Fruit fly (Drosophila melanogaster): ENCODE results near the gene Ubc4.

The Ubc4 gene

DNA sequence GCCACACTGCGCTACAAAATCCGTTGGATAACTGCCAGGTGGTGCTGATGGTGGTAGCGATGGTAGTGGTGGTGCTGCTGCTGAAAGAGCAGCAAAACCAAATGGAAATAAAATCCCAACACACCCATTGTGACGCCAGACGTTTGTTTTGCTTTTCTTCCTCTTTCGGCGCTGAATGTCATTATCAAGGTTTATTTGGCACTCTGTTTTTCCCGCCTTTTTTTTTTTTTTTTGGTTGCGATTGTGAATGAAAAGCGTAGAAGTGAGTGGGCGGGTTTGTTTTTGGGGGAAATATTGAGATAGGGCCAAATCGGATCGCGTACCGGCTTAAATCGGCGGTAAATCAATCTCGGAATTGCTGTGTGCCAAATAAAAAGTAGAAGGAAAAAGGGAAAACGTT is 20.9 kb upstream of the Ubc4 start:
- TF ChIP-seq svp (GFP tag), result peak; percentile 48
- TF ChIP-seq Gug (GFP tag; IDR thresholded peaks at IDR 0.05), result no peak

DNA sequence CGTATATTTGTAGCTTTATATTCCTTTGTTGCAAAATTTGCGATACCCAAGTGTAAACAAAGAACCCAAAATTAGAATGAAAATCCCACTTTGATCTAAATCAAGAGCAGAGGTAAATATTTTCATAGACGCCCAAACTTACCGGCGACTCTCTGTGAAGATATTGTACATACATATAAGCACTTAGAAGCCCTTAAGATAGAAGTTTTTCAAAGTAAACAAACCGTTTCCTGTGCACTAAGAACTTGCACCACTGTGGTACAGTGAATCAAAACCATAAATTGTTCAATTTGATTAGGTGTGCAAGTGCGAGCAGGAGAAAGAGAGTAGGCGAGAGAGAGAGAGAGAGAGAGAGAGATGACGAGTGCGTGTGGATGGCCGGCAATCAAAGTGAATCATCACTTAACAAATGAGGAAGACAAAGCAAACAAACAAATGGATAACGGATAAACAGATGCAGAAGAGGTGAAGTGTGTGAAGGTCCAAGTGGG is 20.1 kb upstream of the Ubc4 start:
- TF ChIP-seq CG8632 (GFP tag; optimal IDR thresholded peaks at IDR 0.05) (peak; percentile 22), OdsH (GFP tag; optimal IDR thresholded peaks at IDR 0.05) (no peak), dac (GFP tag; optimal IDR thresholded peaks at IDR 0.05) (no peak), vri (GFP tag; optimal IDR thresholded peaks at IDR 0.05) (peak; percentile 59), acj6 (GFP tag; optimal IDR thresholded peaks at IDR 0.05) (no peak), Hr4 (GFP tag; optimal IDR thresholded peaks at IDR 0.05) (peak; percentile 47), cyc (GFP tag; optimal IDR thresholded peaks at IDR 0.05) (no peak), CG9139 (GFP tag; optimal IDR thresholded peaks at IDR 0.05) (no peak), Met (GFP tag; optimal IDR thresholded peaks at IDR 0.05) (peak; percentile 52), spab (GFP tag; optimal IDR thresholded peaks at IDR 0.05) (peak; percentile 19), lz (GFP tag; optimal IDR thresholded peaks at IDR 0.05) (peak; percentile 41), CG31627 (GFP tag; optimal IDR thresholded peaks at IDR 0.05) (peak; percentile 21), pdm3 (GFP tag; optimal IDR thresholded peaks at IDR 0.05) (no peak), achi (GFP tag; optimal IDR thresholded peaks at IDR 0.05) (peak; percentile 4), Sox15 (GFP tag; optimal IDR thresholded peaks at IDR 0.05) (no peak), CG16779 (tag; optimal IDR thresholded peaks at IDR 0.05) (no peak), CG1621 (tag; optimal IDR thresholded peaks at IDR 0.05) (no peak), CG6792 (GFP tag; optimal IDR thresholded peaks at IDR 0.05) (peak; percentile 28), net (GFP tag; optimal IDR thresholded peaks at IDR 0.05) (peak; percentile 60), Ets21C (GFP tag; optimal IDR thresholded peaks at IDR 0.05) (no peak), CG34406 (GFP tag; optimal IDR thresholded peaks at IDR 0.05) (peak; percentile 20), Lpt (GFP tag; optimal IDR thresholded peaks at IDR 0.05) (no peak), Gug (GFP tag; IDR thresholded peaks at IDR 0.05) (no peak), CG6854 (GFP tag; optimal IDR thresholded peaks at IDR 0.05) (no peak), Hr38 (GFP tag; optimal IDR thresholded peaks at IDR 0.05) (no peak), Hr39 (GFP tag; optimal IDR thresholded peaks at IDR 0.05) (peak; percentile 36), salr (GFP tag; optimal IDR thresholded peaks at IDR 0.05) (peak in 1 of 2 experiments; percentile 21), Eip78C (GFP tag) (peak; percentile 87), Smox (GFP tag; optimal IDR thresholded peaks at IDR 0.05) (no peak), CG10669 (GFP tag; optimal IDR thresholded peaks at IDR 0.05) (no peak), CG11902 (GFP tag; optimal IDR thresholded peaks at IDR 0.05) (no peak), svp (GFP tag) (peak; percentile 39), CG3919 (GFP tag; optimal IDR thresholded peaks at IDR 0.05) (peak; percentile 1), topi (GFP tag; optimal IDR thresholded peaks at IDR 0.05) (peak; percentile 19), esn (GFP tag; optimal IDR thresholded peaks at IDR 0.05) (peak; percentile 52), CG10631 (GFP tag; optimal IDR thresholded peaks at IDR 0.05) (peak; percentile 10), Ets96B (tag; optimal IDR thresholded peaks at IDR 0.05) (peak; percentile 23), dsx (GFP tag; optimal IDR thresholded peaks at IDR 0.05; ENCODE audit: poor library complexity, severe bottlenecking) (peak; percentile 25), Eip75B (GFP tag; optimal IDR thresholded peaks at IDR 0.05) (no peak), CG3032 (tag; optimal IDR thresholded peaks at IDR 0.05) (no peak), Blimp-1 (GFP tag; optimal IDR thresholded peaks at IDR 0.05) (no peak), fkh (GFP tag; optimal IDR thresholded peaks at IDR 0.05) (peak; percentile 66), CG8319 (GFP tag; optimal IDR thresholded peaks at IDR 0.05) (no peak), fd59A (GFP tag; optimal IDR thresholded peaks at IDR 0.05) (peak; percentile 2), CG6276 (GFP tag; optimal IDR thresholded peaks at IDR 0.05) (no peak), CG15336 (GFP tag; IDR thresholded peaks at IDR 0.05) (peak; percentile 41), CG11294 (GFP tag; IDR thresholded peaks at IDR 0.05) (no peak), Eip93F (GFP tag; optimal IDR thresholded peaks at IDR 0.05) (no peak), eg (GFP tag; IDR thresholded peaks at IDR 0.05) (no peak), CG4318 (GFP tag; optimal IDR thresholded peaks at IDR 0.05) (peak; percentile 32), CG32006 (GFP tag; optimal IDR thresholded peaks at IDR 0.05) (no peak)

All from whole organism, prepupa.